Worm (Caenorhabditis elegans) whole organism, early embryonic: ENCODE results near the gene C46H3.1.

ENCODE experiments used
- ama-1 ChIP-seq: fragments of 150-350 bp; optimal IDR thresholded peaks from 2 replicates; lab custom pipeline; 2014
- ceh-13 ChIP-seq: fragments of 200-800 bp; sonication (Bioruptor generic); optimal IDR thresholded peaks from 2 replicates; lab custom pipeline; 2018; ENCODE audit warnings: mild to moderate bottlenecking, missing genetic modification characterization, missing compliant biosample characterization
- ceh-36 ChIP-seq: sonication (generic microtip); optimal IDR thresholded peaks from 2 replicates; lab custom pipeline; 2016; ENCODE audit warnings: missing genetic modification characterization, inconsistent platforms, missing compliant biosample characterization
- flt-1 ChIP-seq: fragments of 200-800 bp; sonication (Bioruptor generic); IDR thresholded peaks from 2 replicates; pipeline ENCODE4 v1.3.6; 2022; ENCODE audit warnings: missing genetic modification characterization, missing compliant biosample characterization

DNA sequence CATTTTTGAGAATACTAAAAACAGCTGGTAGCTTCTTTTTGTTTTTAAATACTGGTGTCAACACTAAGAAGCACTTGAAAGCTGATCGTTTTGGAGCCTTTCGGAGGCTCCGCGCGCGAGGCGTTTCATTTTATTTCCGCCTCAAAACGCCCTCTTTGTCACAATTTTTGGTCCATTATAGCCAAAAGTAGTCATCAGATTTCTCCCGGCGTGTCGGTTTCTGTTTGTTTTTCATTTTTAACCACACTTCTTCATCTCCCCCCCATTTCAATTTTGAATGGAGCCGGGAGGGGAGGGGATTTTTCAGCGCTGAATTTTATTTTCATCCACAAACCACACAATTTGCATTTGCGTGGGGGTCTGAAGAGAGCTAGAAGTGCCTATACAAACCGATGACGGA, 40.5 kb downstream of the C46H3.1 start, which contains the start of gene C25G6.4:
- no peak for TF ChIP-seq flt-1 (GFP tag; lab: Robert Waterston, UW)
- TF ChIP-seq ceh-36 (tag; lab: Kevin White, UChicago), result no peak
- TF ChIP-seq ceh-13 (GFP tag; lab: Kevin White, UChicago), result no peak
- no peak for TF ChIP-seq ama-1 (lab: Kevin White, UChicago)
